Fruit fly (Drosophila melanogaster): ENCODE results near the gene CG13284.

The CG13284 gene

DNA sequence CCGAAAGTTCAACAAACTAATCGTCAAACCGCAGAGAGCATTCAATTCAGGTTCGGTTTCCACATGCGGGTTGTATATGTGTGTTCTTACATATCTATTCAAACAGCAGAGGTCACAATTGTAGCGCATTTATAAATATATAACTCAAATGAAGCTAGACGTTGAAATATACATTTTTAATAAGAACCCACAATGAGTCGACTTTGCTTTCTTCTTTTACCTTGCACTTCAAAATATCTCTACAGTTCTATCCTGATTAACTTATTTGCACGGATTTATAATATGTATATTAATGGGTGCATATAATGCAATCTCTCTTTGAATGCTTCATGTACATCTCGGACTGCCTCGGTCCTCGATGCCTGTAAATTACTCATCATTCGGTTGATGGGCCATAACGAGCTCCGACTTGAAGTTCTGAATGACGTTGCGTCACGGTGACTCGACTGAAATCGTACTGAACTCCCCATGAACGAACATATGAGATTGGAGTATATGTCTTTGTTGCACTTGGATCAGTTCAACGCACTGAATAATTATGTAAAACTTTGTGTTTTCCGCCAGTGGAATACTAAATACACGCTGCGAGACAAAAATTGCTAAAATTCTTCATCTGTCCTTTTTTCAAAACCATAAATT, 30.1 kb downstream of the CG13284 start (continued):
- TF ChIP-seq CG4617 (GFP tag; optimal IDR thresholded peaks at IDR 0.05; ENCODE audit: borderline replicate concordance) (no peak), sr (GFP tag; IDR thresholded peaks at IDR 0.05) (no peak), tup (GFP tag; optimal IDR thresholded peaks at IDR 0.05) (no peak), CG7745 (tag; optimal IDR thresholded peaks at IDR 0.05) (no peak), sim (GFP tag; IDR thresholded peaks at IDR 0.05) (no peak), CG4424 (GFP tag; optimal IDR thresholded peaks at IDR 0.05) (peak; percentile 53), sd (tag; optimal IDR thresholded peaks at IDR 0.05) (no peak), Ptx1 (GFP tag; IDR thresholded peaks at IDR 0.05) (no peak), Dp (GFP tag; optimal IDR thresholded peaks at IDR 0.05) (no peak), CG2712 (tag; optimal IDR thresholded peaks at IDR 0.05) (peak; percentile 61), CG2889 (GFP tag; IDR thresholded peaks at IDR 0.05) (no peak), pum (GFP tag; optimal IDR thresholded peaks at IDR 0.05) (no peak), CG8924 (tag; optimal IDR thresholded peaks at IDR 0.05) (peak; percentile 9), ac (GFP tag; optimal IDR thresholded peaks at IDR 0.05) (no peak), YL-1 (GFP tag; optimal IDR thresholded peaks at IDR 0.05) (no peak), CG3995 (GFP tag; optimal IDR thresholded peaks at IDR 0.05) (no peak), CG3065 (GFP tag; optimal IDR thresholded peaks at IDR 0.05) (no peak), lov (optimal IDR thresholded peaks at IDR 0.05) (no peak), lov (GFP tag; IDR thresholded peaks at IDR 0.05) (no peak), Max (GFP tag; optimal IDR thresholded peaks at IDR 0.05) (peak; percentile 5), Xbp1 (GFP tag; optimal IDR thresholded peaks at IDR 0.05) (peak; percentile 12), Med (GFP tag) (peak; percentile 46), CG13775 (GFP tag; optimal IDR thresholded peaks at IDR 0.05) (no peak), CG16863 (GFP tag; optimal IDR thresholded peaks at IDR 0.05) (no peak), CG4730 (GFP tag; IDR thresholded peaks at IDR 0.05) (no peak), CG10543 (GFP tag; optimal IDR thresholded peaks at IDR 0.05) (no peak), bab2 (GFP tag; optimal IDR thresholded peaks at IDR 0.05) (no peak), CG10959 (GFP tag; IDR thresholded peaks at IDR 0.05) (no peak), ewg (GFP tag; optimal IDR thresholded peaks at IDR 0.05) (no peak), bcd (GFP tag; optimal IDR thresholded peaks at IDR 0.05) (no peak), CG12659 (GFP tag; optimal IDR thresholded peaks at IDR 0.05) (peak; percentile 28), her (GFP tag; optimal IDR thresholded peaks at IDR 0.05) (no peak), CG14441 (GFP tag; IDR thresholded peaks at IDR 0.05) (no peak), CG8290 (GFP tag; optimal IDR thresholded peaks at IDR 0.05) (no peak), CG8290 (tag; optimal IDR thresholded peaks at IDR 0.05) (no peak), nerfin-1 (tag; optimal IDR thresholded peaks at IDR 0.05) (peak; percentile 36), HLH3B (GFP tag; IDR thresholded peaks at IDR 0.05) (no peak), CG17186 (GFP tag; optimal IDR thresholded peaks at IDR 0.05) (no peak), Kr (GFP tag; optimal IDR thresholded peaks at IDR 0.05) (no peak), CG12744 (GFP tag; optimal IDR thresholded peaks at IDR 0.05) (no peak), schlank (tag; optimal IDR thresholded peaks at IDR 0.05) (no peak), pzg (GFP tag; optimal IDR thresholded peaks at IDR 0.05) (no peak), CG13894 (tag; optimal IDR thresholded peaks at IDR 0.05) (no peak), gt (GFP tag; IDR thresholded peaks at IDR 0.05) (no peak), CG12299 (tag; optimal IDR thresholded peaks at IDR 0.05) (no peak), CG4360 (GFP tag; IDR thresholded peaks at IDR 0.05) (no peak), CG11093 (GFP tag; IDR thresholded peaks at IDR 0.05) (no peak), ash1 (GFP tag; optimal IDR thresholded peaks at IDR 0.05) (no peak), CG10147 (GFP tag; optimal IDR thresholded peaks at IDR 0.05) (no peak), CG11723 (GFP tag; optimal IDR thresholded peaks at IDR 0.05) (no peak), Mes4 (GFP tag; optimal IDR thresholded peaks at IDR 0.05) (no peak), Rx (GFP tag; IDR thresholded peaks at IDR 0.05) (no peak)
